Worm (Caenorhabditis elegans): ENCODE results near the gene fbxb-11.

fbxb-11 gene

ce11 chrII:1700518-1701091, 23.8 kb upstream of the fbxb-11 start:
- 0 out of 2 replicates have a peak, but pooled peaks have one; percentile 48 for TF ChIP-seq dmd-8 (GFP tag; IDR thresholded peaks at IDR 0.05)

- TF ChIP-seq egl-27 (tag; optimal IDR thresholded peaks at IDR 0.05) (no peak), madf-9 (GFP tag; conservative IDR thresholded peaks at IDR 0.05) (no peak), snpc-1.2 (GFP tag; IDR thresholded peaks at IDR 0.05) (no peak), lir-3 (tag; optimal IDR thresholded peaks at IDR 0.05) (no peak)
Measured at ce11 chrII:1703363-1703762, 21.1 kb upstream of the fbxb-11 start, which contains the start of gene fbxb-47. TSS of gene fbxb-47 (minus strand) at chrII:1703463.

- TF ChIP-seq Y5F2A.4 (GFP tag; optimal IDR thresholded peaks at IDR 0.05) (no peak), aha-1 (tag) (peak; percentile 44)
Measured at ce11 chrII:1706385-1706784, 18.0 kb upstream of the fbxb-11 start, which contains the start of gene sdz-18. TSS of gene sdz-18 (minus strand) at chrII:1706485.

- no peak for TF ChIP-seq nhr-237 (tag; optimal IDR thresholded peaks at IDR 0.05)
- peak; percentile 28 for TF ChIP-seq aha-1 (tag)
- TF ChIP-seq daf-16 (GFP tag; optimal IDR thresholded peaks at IDR 0.05): no peak
- no peak for TF ChIP-seq daf-16 (tag; optimal IDR thresholded peaks at IDR 0.05)
- TF ChIP-seq attf-4 (tag; optimal IDR thresholded peaks at IDR 0.05): no peak
Measured at ce11 chrII:1709959-1710358, 14.5 kb upstream of the fbxb-11 start, which contains the start of gene fbxa-184. TSS of gene fbxa-184 (plus strand) at chrII:1710259.

ce11 chrII:1712938-1713337, 11.5 kb upstream of the fbxb-11 start, which contains the start of gene btb-7:
TSS of gene btb-7 (plus strand) at chrII:1713238.
- TF ChIP-seq Y105C5A.15 (GFP tag; IDR thresholded peaks at IDR 0.05) (no peak), nhr-102 (tag; optimal IDR thresholded peaks at IDR 0.05) (no peak), daf-8 (GFP tag; IDR thresholded peaks at IDR 0.05) (no peak), gei-8 (GFP tag; optimal IDR thresholded peaks at IDR 0.05) (no peak), T20F7.1 (GFP tag; optimal IDR thresholded peaks at IDR 0.05) (no peak)

- TF ChIP-seq nhr-42 (GFP tag; IDR thresholded peaks at IDR 0.05) (no peak), fkh-10 (GFP tag; optimal IDR thresholded peaks at IDR 0.05) (no peak), nhr-77 (tag; optimal IDR thresholded peaks at IDR 0.05) (no peak), hif-1 (tag; optimal IDR thresholded peaks at IDR 0.05) (no peak), daf-16 (GFP tag; optimal IDR thresholded peaks at IDR 0.05) (no peak), daf-16 (tag; optimal IDR thresholded peaks at IDR 0.05) (no peak), zfp-3 (GFP tag; conservative IDR thresholded peaks at IDR 0.05) (no peak), snpc-1.2 (GFP tag; IDR thresholded peaks at IDR 0.05) (no peak), egl-43 (GFP tag; IDR thresholded peaks at IDR 0.05) (no peak), lir-3 (tag; optimal IDR thresholded peaks at IDR 0.05) (no peak), daf-12 (tag; optimal IDR thresholded peaks at IDR 0.05) (no peak), mxl-2 (GFP tag; conservative IDR thresholded peaks at IDR 0.05) (no peak), nhr-111 (GFP tag; optimal IDR thresholded peaks at IDR 0.05) (no peak), sdz-12 (GFP tag; optimal IDR thresholded peaks at IDR 0.05) (no peak), lsy-2 (tag; optimal IDR thresholded peaks at IDR 0.05) (no peak), F49E8.2 (tag; optimal IDR thresholded peaks at IDR 0.05; ENCODE audit: borderline replicate concordance) (no peak), dmd-6 (GFP tag; IDR thresholded peaks at IDR 0.05) (no peak), ceh-82 (tag; optimal IDR thresholded peaks at IDR 0.05) (no peak)
Measured at ce11 chrII:1714772-1715353, 9.6 kb upstream of the fbxb-11 start, which contains the start of gene btb-6. TSS of gene btb-6 (plus strand) at chrII:1715303.

All from whole organism, L4 larva.